Fruit fly (Drosophila melanogaster) whole organism, embryonic: Measurements from ENCODE around the gene AlkB.
A peak's percentile ranks its signal among the peaks of the same experiment; 100 is the strongest.

ENCODE experiments used
- Aef1 ChIP-seq: fragments of 200-800 bp; sonication (Bioruptor generic); IDR thresholded peaks from 3 replicates; pipeline ENCODE4 v1.3.6; 2022; ENCODE audit warnings: missing biosample characterization, missing genetic modification characterization
- CG11085 ChIP-seq: fragments of 200-800 bp; sonication (Bioruptor generic); IDR thresholded peaks from 2 replicates; pipeline ENCODE4 v1.3.6; 2022; ENCODE audit warnings: missing biosample characterization, missing genetic modification characterization
- CG11247 ChIP-seq: fragments of 200-800 bp; sonication (Bioruptor generic); IDR thresholded peaks from 2 replicates; pipeline ENCODE4 v1.3.6; 2022; ENCODE audit warnings: missing biosample characterization, missing genetic modification characterization
- CG11456 ChIP-seq: fragments of 200-800 bp; sonication (Bioruptor generic); IDR thresholded peaks from 3 replicates; pipeline ENCODE4 v1.3.6; 2022; ENCODE audit warnings: missing biosample characterization, missing genetic modification characterization
- CG11723 ChIP-seq: fragments of 200-800 bp; sonication (Bioruptor generic); optimal IDR thresholded peaks from 2 replicates; lab custom pipeline; 2017; ENCODE audit warnings: missing biosample characterization, mild to moderate bottlenecking, missing genetic modification characterization
- CG12071 ChIP-seq: fragments of 200-800 bp; sonication (Bioruptor generic); optimal IDR thresholded peaks from 3 replicates; lab custom pipeline; 2018; ENCODE audit warnings: missing biosample characterization, mild to moderate bottlenecking, missing genetic modification characterization
- CG13287 ChIP-seq: fragments of 200-800 bp; sonication (Bioruptor generic); IDR thresholded peaks from 2 replicates; pipeline ENCODE4 v1.3.6; 2022; ENCODE audit warnings: missing biosample characterization, missing genetic modification characterization; ENCODE audit not compliant: partially characterized antibody
- CG13894 ChIP-seq: fragments of 200-800 bp; sonication (Bioruptor generic); optimal IDR thresholded peaks from 3 replicates; lab custom pipeline; 2018; ENCODE audit warnings: missing biosample characterization, mild to moderate bottlenecking, missing genetic modification characterization, moderate library complexity
- CG14860 ChIP-seq: fragments of 200-800 bp; sonication (Bioruptor generic); IDR thresholded peaks from 3 replicates; pipeline ENCODE4 v1.3.6; 2022; ENCODE audit warnings: missing biosample characterization, missing genetic modification characterization; ENCODE audit not compliant: partially characterized antibody
- CG1529 ChIP-seq: fragments of 200-800 bp; sonication (Bioruptor generic); optimal IDR thresholded peaks from 3 replicates; lab custom pipeline; 2018; ENCODE audit warnings: missing biosample characterization, missing genetic modification characterization
- CG15479 ChIP-seq: fragments of 200-800 bp; sonication (Bioruptor generic); optimal IDR thresholded peaks from 3 replicates; lab custom pipeline; 2019; ENCODE audit warnings: missing biosample characterization, mild to moderate bottlenecking, missing genetic modification characterization, moderate library complexity
- CG18262 ChIP-seq: fragments of 200-800 bp; optimal IDR thresholded peaks from 3 replicates; lab custom pipeline; 2019; ENCODE audit warnings: missing biosample characterization, mild to moderate bottlenecking, missing genetic modification characterization, moderate library complexity
- CG30431 ChIP-seq: fragments of 200-800 bp; sonication (Bioruptor generic); optimal IDR thresholded peaks from 2 replicates; lab custom pipeline; 2017; ENCODE audit warnings: missing biosample characterization, missing genetic modification characterization
- CG3407 ChIP-seq: fragments of 200-800 bp; sonication (Bioruptor generic); optimal IDR thresholded peaks from 2 replicates; lab custom pipeline; 2018; ENCODE audit warnings: missing biosample characterization, mild to moderate bottlenecking, missing genetic modification characterization
- CG34422 ChIP-seq: fragments of 200-800 bp; sonication (Bioruptor generic); IDR thresholded peaks from 3 replicates; pipeline ENCODE4 v1.3.6; 2022; ENCODE audit warnings: missing biosample characterization, missing genetic modification characterization
- CG4617 ChIP-seq: fragments of 200-800 bp; sonication (Bioruptor generic); optimal IDR thresholded peaks from 3 replicates; lab custom pipeline; 2016; ENCODE audit warnings: missing biosample characterization, missing genetic modification characterization, borderline replicate concordance
- CG4730 ChIP-seq: fragments of 200-800 bp; sonication (Bioruptor generic); IDR thresholded peaks from 2 replicates; pipeline ENCODE4 v1.3.6; 2022; ENCODE audit warnings: missing biosample characterization, missing genetic modification characterization
- CG5953 ChIP-seq: fragments of 200-800 bp; sonication (Bioruptor generic); IDR thresholded peaks from 2 replicates; pipeline ENCODE4 v1.3.6; 2022; ENCODE audit warnings: missing biosample characterization, missing genetic modification characterization
- CG6272 ChIP-seq: fragments of 200-800 bp; sonication (Bioruptor generic); IDR thresholded peaks from 2 replicates; pipeline ENCODE4 v1.3.6; 2022; ENCODE audit warnings: missing biosample characterization, missing genetic modification characterization
- CG6689 ChIP-seq: fragments of 200-800 bp; sonication (Bioruptor generic); IDR thresholded peaks from 2 replicates; pipeline ENCODE4 v1.3.6; 2022; ENCODE audit warnings: missing biosample characterization, missing genetic modification characterization
- CG7786 ChIP-seq: fragments of 200-800 bp; sonication (Bioruptor generic); optimal IDR thresholded peaks from 2 replicates; lab custom pipeline; 2016; ENCODE audit warnings: missing biosample characterization, missing genetic modification characterization
- CG7987 ChIP-seq: fragments of 200-800 bp; sonication (Bioruptor generic); optimal IDR thresholded peaks from 2 replicates; lab custom pipeline; 2018; ENCODE audit warnings: missing biosample characterization, mild to moderate bottlenecking, missing genetic modification characterization, moderate library complexity
- CG8765 ChIP-seq: fragments of 200-800 bp; sonication (Bioruptor generic); IDR thresholded peaks from 2 replicates; pipeline ENCODE4 v1.3.6; 2022; ENCODE audit warnings: missing biosample characterization, missing genetic modification characterization
- CG9932 ChIP-seq: fragments of 200-800 bp; sonication (Bioruptor generic); IDR thresholded peaks from 2 replicates; pipeline ENCODE4 v1.3.6; 2022; ENCODE audit warnings: missing biosample characterization, missing genetic modification characterization
- D ChIP-seq, 2 experiments: fragments of 200-800 bp in 1 of 2; fragments of >200 bp in 1 of 2; sonication (Bioruptor generic) in 1 of 2; optimal IDR thresholded peaks; 2 replicates in 1 of 2; 3 replicates in 1 of 2; lab custom pipeline; 2017; ENCODE audit warnings: mild to moderate bottlenecking in 1 of 2, missing biosample characterization in 1 of 2, missing genetic modification characterization in 1 of 2, missing genetic modification reagents in 1 of 2
- HLH3B ChIP-seq: fragments of 200-800 bp; sonication (Bioruptor generic); IDR thresholded peaks from 2 replicates; pipeline ENCODE4 v1.3.6; 2022; ENCODE audit warnings: missing biosample characterization, missing genetic modification characterization
- HLH54F ChIP-seq: fragments of 200-800 bp; sonication (Bioruptor generic); optimal IDR thresholded peaks from 3 replicates; lab custom pipeline; 2016; ENCODE audit warnings: missing biosample characterization, missing genetic modification characterization
- Hsf ChIP-seq: fragments of 200-800 bp; sonication (Bioruptor generic); optimal IDR thresholded peaks from 3 replicates; lab custom pipeline; 2016; ENCODE audit warnings: missing biosample characterization, missing genetic modification characterization
- MTF-1 ChIP-seq: fragments of 200-800 bp; sonication (Bioruptor generic); optimal IDR thresholded peaks from 2 replicates; lab custom pipeline; 2018; ENCODE audit warnings: missing biosample characterization, mild to moderate bottlenecking, missing genetic modification characterization, borderline replicate concordance
- Mrtf ChIP-seq: fragments of 200-800 bp; sonication (Bioruptor generic); IDR thresholded peaks from 3 replicates; pipeline ENCODE4 v1.3.6; 2022; ENCODE audit warnings: missing biosample characterization, missing genetic modification characterization
- NC2α ChIP-seq: fragments of 200-800 bp; sonication (Bioruptor generic); optimal IDR thresholded peaks from 2 replicates; lab custom pipeline; 2016; ENCODE audit warnings: missing biosample characterization, missing genetic modification characterization
- Sox102F ChIP-seq: fragments of 200-800 bp; sonication (Bioruptor generic); optimal IDR thresholded peaks from 2 replicates; lab custom pipeline; 2018; ENCODE audit warnings: missing biosample characterization, mild to moderate bottlenecking, missing genetic modification characterization, moderate library complexity
- ab ChIP-seq: fragments of 200-800 bp; sonication (Bioruptor generic); optimal IDR thresholded peaks from 2 replicates; lab custom pipeline; 2016; ENCODE audit warnings: missing biosample characterization, missing genetic modification characterization
- bcd ChIP-seq: fragments of 200-800 bp; sonication (Bioruptor generic); optimal IDR thresholded peaks from 2 replicates; lab custom pipeline; 2017; ENCODE audit warnings: missing biosample characterization, mild to moderate bottlenecking, missing genetic modification characterization
- bigmax ChIP-seq: fragments of 200-800 bp; sonication (Bioruptor generic); optimal IDR thresholded peaks from 2 replicates; lab custom pipeline; 2018; ENCODE audit warnings: missing biosample characterization, mild to moderate bottlenecking, missing genetic modification characterization
- crol ChIP-seq: fragments of 200-800 bp; sonication (Bioruptor generic); IDR thresholded peaks from 2 replicates; pipeline ENCODE4 v1.3.6; 2022; ENCODE audit warnings: missing biosample characterization, missing genetic modification characterization
- disco-r ChIP-seq: fragments of 200-800 bp; sonication (Bioruptor generic); optimal IDR thresholded peaks from 2 replicates; lab custom pipeline; 2016; ENCODE audit warnings: missing biosample characterization, missing genetic modification characterization
- ewg ChIP-seq: fragments of 200-800 bp; sonication (Bioruptor generic); optimal IDR thresholded peaks from 3 replicates; lab custom pipeline; 2017; ENCODE audit warnings: mild to moderate bottlenecking, missing biosample characterization, missing genetic modification reagents, missing genetic modification characterization
- fru ChIP-seq: fragments of >200 bp; optimal IDR thresholded peaks from 2 replicates; lab custom pipeline; 2017
- gfzf ChIP-seq: fragments of 200-800 bp; sonication (Bioruptor generic); optimal IDR thresholded peaks from 2 replicates; lab custom pipeline; 2016; ENCODE audit warnings: missing biosample characterization, mild to moderate bottlenecking, missing genetic modification characterization, moderate library complexity
- h ChIP-seq: fragments of >200 bp; optimal IDR thresholded peaks from 2 replicates; lab custom pipeline; 2017
- lbe ChIP-seq: fragments of 200-800 bp; sonication (Bioruptor generic); optimal IDR thresholded peaks from 2 replicates; lab custom pipeline; 2016; ENCODE audit warnings: missing biosample characterization, mild to moderate bottlenecking, missing genetic modification characterization
- lola ChIP-seq, 3 experiments: fragments of >200 bp in 2 of 3; fragments of 200-800 bp in 1 of 3; sonication (Bioruptor generic) in 1 of 3; optimal IDR thresholded peaks; 2 replicates each; lab custom pipeline; 2017 to 2019; ENCODE audit warnings: missing biosample characterization in 3 of 3, missing genetic modification characterization in 3 of 3, mild to moderate bottlenecking in 1 of 3, moderate library complexity in 1 of 3
- pan ChIP-seq, 4 experiments: fragments of >200 bp in 3 of 4; fragments of 200-800 bp in 1 of 4; sonication (Bioruptor generic) in 1 of 4; optimal IDR thresholded peaks in 3 of 4; IDR thresholded peaks in 1 of 4; 2 replicates each; pipeline versions ENCODE4 v1.3.6 to Lab custom; 2017 to 2022; ENCODE audit warnings: missing biosample characterization in 2 of 4, missing genetic modification characterization in 2 of 4, mixed read lengths in 1 of 4
- pum ChIP-seq: fragments of 200-800 bp; sonication (Bioruptor generic); optimal IDR thresholded peaks from 2 replicates; lab custom pipeline; 2016; ENCODE audit warnings: missing biosample characterization, missing genetic modification characterization
- sim ChIP-seq: fragments of 200-800 bp; sonication (Bioruptor generic); IDR thresholded peaks from 2 replicates; pipeline ENCODE4 v1.3.6; 2022; ENCODE audit warnings: missing biosample characterization, missing genetic modification characterization
- tna ChIP-seq: fragments of 200-800 bp; sonication (Bioruptor generic); IDR thresholded peaks from 2 replicates; pipeline ENCODE4 v1.3.6; 2022; ENCODE audit warnings: missing biosample characterization, missing genetic modification characterization; ENCODE audit not compliant: partially characterized antibody
- ttk ChIP-seq: fragments of 200-800 bp; sonication (Bioruptor generic); IDR thresholded peaks from 2 replicates; pipeline ENCODE4 v2.1.2; 2022; ENCODE audit warnings: missing biosample characterization, missing genetic modification characterization
- tup ChIP-seq: fragments of 200-800 bp; sonication (Bioruptor generic); optimal IDR thresholded peaks from 2 replicates; lab custom pipeline; 2016; ENCODE audit warnings: missing biosample characterization, mild to moderate bottlenecking, missing genetic modification characterization, moderate library complexity
- wor ChIP-seq: fragments of 200-800 bp; sonication (Bioruptor generic); IDR thresholded peaks from 2 replicates; pipeline ENCODE4 v1.3.6; 2022; ENCODE audit warnings: missing biosample characterization, missing genetic modification characterization

The AlkB gene

dm6 chrX:15844139-15844538 lies 15.1 kb downstream of the AlkB start, which contains the start of the genes ArgRS and CG8578 (continued):
- peak; percentile 69 for TF ChIP-seq CG6272 (GFP tag; lab: Robert Waterston, UW)
- no peak for TF ChIP-seq bcd (GFP tag; lab: Kevin White, UChicago)
- no peak for TF ChIP-seq bigmax (GFP tag; lab: Kevin White, UChicago)
- TF ChIP-seq pum: peak; percentile 89
- peak; percentile 63; the same call in 2 of the 3 replicates for TF ChIP-seq Aef1 (GFP tag; lab: Robert Waterston, UW)
- no peak for TF ChIP-seq CG15479 (GFP tag; lab: Kevin White, UChicago)
- TF ChIP-seq lbe (GFP tag; lab: Kevin White, UChicago): no peak
- TF ChIP-seq CG8765 (GFP tag; lab: Robert Waterston, UW): peak; percentile 56; the same call in 1 of the 2 replicates
- TF ChIP-seq CG12071 (GFP tag; lab: Kevin White, UChicago): no peak
- peak; percentile 57 for TF ChIP-seq HLH54F
- TF ChIP-seq lola (GFP tag; optimal IDR thresholded peaks at IDR 0.05; lab: Kevin White, UChicago): peak in 1 of 3 experiments; percentile 26
- no peak for TF ChIP-seq MTF-1 (GFP tag; lab: Kevin White, UChicago)
- no peak for TF ChIP-seq CG11723 (GFP tag; lab: Kevin White, UChicago)
- TF ChIP-seq HLH3B: no peak
- no peak for TF ChIP-seq CG7987
- TF ChIP-seq CG11085 (GFP tag; lab: Robert Waterston, UW): no peak
- peak; percentile 85 for TF ChIP-seq CG13287 (GFP tag; lab: Robert Waterston, UW)
- peak; percentile 26 for TF ChIP-seq CG4617 (GFP tag; lab: Kevin White, UChicago)
- no peak for TF ChIP-seq CG11456 (GFP tag; lab: Robert Waterston, UW)
- no peak for TF ChIP-seq CG3407 (GFP tag; lab: Kevin White, UChicago)
- TF ChIP-seq fru (lab: Kevin White, UChicago): no peak
- no peak for TF ChIP-seq CG1529
- no peak for TF ChIP-seq CG13894
- no peak for TF ChIP-seq disco-r
- TF ChIP-seq Hsf (GFP tag; lab: Kevin White, UChicago): peak; percentile 37
- TF ChIP-seq CG18262 (tag; lab: Kevin White, UChicago): peak; percentile 73
- TF ChIP-seq wor (GFP tag; lab: Robert Waterston, UW): no peak; the same call in 1 of the 2 replicates
- peak; percentile 83; the same call in 1 of the 2 replicates for TF ChIP-seq CG6689 (GFP tag; lab: Robert Waterston, UW)
- 0 out of 2 replicates have a peak, but pooled peaks have one; percentile 61 for TF ChIP-seq ttk (GFP tag; lab: Robert Waterston, UW)
- TF ChIP-seq h (lab: Kevin White, UChicago): no peak
- no peak for TF ChIP-seq pan (optimal IDR thresholded peaks at IDR 0.05; lab: Kevin White, UChicago)
- peak in 1 of 2 experiments; percentile 76 for TF ChIP-seq pan (GFP tag; optimal IDR thresholded peaks at IDR 0.05 in 1 of 2, IDR thresholded peaks at IDR 0.05 in 1 of 2)
- TF ChIP-seq tna (GFP tag; lab: Robert Waterston, UW): peak; percentile 67; the same call in 1 of the 2 replicates
- no peak for TF ChIP-seq CG11247 (GFP tag; lab: Robert Waterston, UW)
- 0 out of 3 replicates have a peak, but pooled peaks have one; percentile 36 for TF ChIP-seq CG34422
- no peak for TF ChIP-seq NC2α (GFP tag; lab: Kevin White, UChicago)
- TF ChIP-seq gfzf: peak; percentile 20
- no peak for TF ChIP-seq CG30431 (GFP tag; lab: Kevin White, UChicago)
- TF ChIP-seq crol (GFP tag; lab: Robert Waterston, UW): no peak
- TF ChIP-seq sim (GFP tag; lab: Robert Waterston, UW): no peak
- no peak for TF ChIP-seq CG9932 (GFP tag; lab: Robert Waterston, UW)
- TF ChIP-seq CG4730: no peak
- TF ChIP-seq CG7786 (GFP tag; lab: Kevin White, UChicago): peak; percentile 43
- no peak for TF ChIP-seq Mrtf (GFP tag; lab: Robert Waterston, UW)
- no peak for TF ChIP-seq ewg (GFP tag; lab: Kevin White, UChicago)
- TF ChIP-seq CG5953: no peak
- TF ChIP-seq D (optimal IDR thresholded peaks at IDR 0.05; lab: Kevin White, UChicago): peak; percentile 77
- no peak for TF ChIP-seq D (GFP tag; optimal IDR thresholded peaks at IDR 0.05; lab: Kevin White, UChicago)
- no peak for TF ChIP-seq Sox102F (GFP tag; lab: Kevin White, UChicago)
- no peak for TF ChIP-seq ab
- peak; percentile 90 for TF ChIP-seq CG14860 (GFP tag; lab: Robert Waterston, UW)
- TF ChIP-seq tup: no peak
